Worm (Caenorhabditis elegans) whole organism, L4 larva: ENCODE measurements around the gene apd-3.
A peak's percentile ranks its signal among the peaks of the same experiment; 100 is the strongest.

Experiments
- F10B5.3 ChIP-seq: sonication (generic microtip); optimal IDR thresholded peaks from 2 replicates; lab custom pipeline; 2016; ENCODE audit warnings: mild to moderate bottlenecking, missing genetic modification characterization, missing compliant biosample characterization
- F26F4.8 ChIP-seq: fragments of 200-800 bp; sonication (Bioruptor generic); conservative IDR thresholded peaks from 2 replicates; pipeline ENCODE4 v1.3.6; 2022; ENCODE audit warnings: missing genetic modification characterization, missing compliant biosample characterization
- F37D6.2 ChIP-seq: sonication (generic microtip); optimal IDR thresholded peaks from 2 replicates; lab custom pipeline; 2016; ENCODE audit warnings: mild to moderate bottlenecking, missing genetic modification characterization, missing compliant biosample characterization
- F44E2.7 ChIP-seq: fragments of 200-800 bp; sonication (Bioruptor generic); IDR thresholded peaks from 2 replicates; pipeline ENCODE4 v2.1.2; 2022; ENCODE audit warnings: missing genetic modification characterization, missing compliant biosample characterization
- T26A8.4 ChIP-seq: fragments of 200-800 bp; sonication (Bioruptor generic); IDR thresholded peaks from 2 replicates; pipeline ENCODE4 v1.3.6; 2022; ENCODE audit warnings: missing genetic modification characterization, missing compliant biosample characterization
- Y105C5A.15 ChIP-seq: fragments of 200-800 bp; sonication (Bioruptor generic); IDR thresholded peaks from 2 replicates; pipeline ENCODE4 v1.3.6; 2022; ENCODE audit warnings: missing genetic modification characterization, missing compliant biosample characterization
- Y48G9A.11 ChIP-seq: fragments of 200-800 bp; sonication (Bioruptor generic); IDR thresholded peaks from 2 replicates; pipeline ENCODE4 v1.3.6; 2022; ENCODE audit warnings: missing genetic modification reagents, missing genetic modification characterization, missing compliant biosample characterization
- Y5F2A.4 ChIP-seq: fragments of 200-800 bp; sonication (Bioruptor generic); optimal IDR thresholded peaks from 2 replicates; lab custom pipeline; 2018; ENCODE audit warnings: mild to moderate bottlenecking, missing genetic modification characterization, missing compliant biosample characterization
- ZK546.5 ChIP-seq, 2 experiments: sonication (generic microtip); optimal IDR thresholded peaks; 2 replicates each; lab custom pipeline; 2017; ENCODE audit warnings: missing biosample characterization in 2 of 2, missing genetic modification characterization in 2 of 2
- aly-2 ChIP-seq: sonication (generic microtip); optimal IDR thresholded peaks from 2 replicates; lab custom pipeline; 2018; ENCODE audit warnings: missing biosample characterization, missing genetic modification characterization
- attf-4 ChIP-seq: sonication (generic microtip); optimal IDR thresholded peaks from 3 replicates; lab custom pipeline; 2017; ENCODE audit warnings: missing biosample characterization, missing genetic modification characterization
- ceh-44 ChIP-seq: fragments of 200-800 bp; sonication (Bioruptor generic); IDR thresholded peaks from 2 replicates; pipeline ENCODE4 v1.3.6; 2022; ENCODE audit warnings: missing genetic modification reagents, missing genetic modification characterization, missing compliant biosample characterization
- ceh-82 ChIP-seq: sonication (generic microtip); optimal IDR thresholded peaks from 2 replicates; lab custom pipeline; 2017; ENCODE audit warnings: missing biosample characterization, missing genetic modification characterization
- ces-1 ChIP-seq: fragments of 150-350 bp; sonication (generic microtip); optimal IDR thresholded peaks from 4 replicates; lab custom pipeline; 2014; ENCODE audit warnings: missing biosample characterization, missing genetic modification reagents, missing genetic modification characterization
- daf-12 ChIP-seq: fragments of 150-350 bp; optimal IDR thresholded peaks from 2 replicates; lab custom pipeline; 2014; ENCODE audit warnings: missing biosample characterization, missing genetic modification reagents, missing genetic modification characterization
- daf-19 ChIP-seq: fragments of 200-800 bp; sonication (Bioruptor generic); conservative IDR thresholded peaks from 2 replicates; pipeline ENCODE4 v1.3.6; 2022; ENCODE audit warnings: missing genetic modification characterization, missing compliant biosample characterization
- daf-8 ChIP-seq: fragments of 200-800 bp; sonication (Bioruptor generic); IDR thresholded peaks from 2 replicates; pipeline ENCODE4 v1.3.6; 2022; ENCODE audit warnings: missing genetic modification characterization, missing compliant biosample characterization
- dmd-6 ChIP-seq: fragments of 200-800 bp; sonication (Bioruptor generic); IDR thresholded peaks from 2 replicates; pipeline ENCODE4 v1.3.6; 2022; ENCODE audit warnings: missing genetic modification reagents, missing genetic modification characterization, missing compliant biosample characterization
- dmd-9 ChIP-seq: fragments of 200-800 bp; sonication (Bioruptor generic); IDR thresholded peaks from 2 replicates; pipeline ENCODE4 v1.3.6; 2022; ENCODE audit warnings: missing genetic modification reagents, missing genetic modification characterization, missing compliant biosample characterization
- duxl-1 ChIP-seq: sonication (generic microtip); optimal IDR thresholded peaks from 2 replicates; lab custom pipeline; 2016; ENCODE audit warnings: mild to moderate bottlenecking, missing genetic modification characterization, moderate library complexity, missing compliant biosample characterization; ENCODE audit not compliant: poor library complexity
- fkh-10 ChIP-seq: fragments of 150-350 bp; optimal IDR thresholded peaks from 2 replicates; lab custom pipeline; 2014; ENCODE audit warnings: missing biosample characterization, missing genetic modification reagents, missing genetic modification characterization
- fos-1 ChIP-seq: fragments of 150-350 bp; optimal IDR thresholded peaks from 2 replicates; lab custom pipeline; 2014; ENCODE audit warnings: missing biosample characterization, missing genetic modification characterization
- hlh-30 ChIP-seq: sonication (generic microtip); optimal IDR thresholded peaks from 2 replicates; lab custom pipeline; 2017; ENCODE audit warnings: antibody characterized with exemption, mild to moderate bottlenecking, missing genetic modification characterization, missing compliant biosample characterization; ENCODE audit not compliant: insufficient read depth
- hmg-1.1 ChIP-seq: fragments of 200-800 bp; sonication (Bioruptor generic); IDR thresholded peaks from 2 replicates; pipeline ENCODE4 v1.3.6; 2022; ENCODE audit warnings: missing genetic modification reagents, missing genetic modification characterization, missing compliant biosample characterization
- lin-1 ChIP-seq: fragments of 200-800 bp; sonication (Bioruptor generic); IDR thresholded peaks from 2 replicates; pipeline ENCODE4 v1.3.6; 2022; ENCODE audit warnings: missing genetic modification reagents, missing genetic modification characterization, missing compliant biosample characterization
- lin-13 ChIP-seq: fragments of 150-350 bp; optimal IDR thresholded peaks from 2 replicates; lab custom pipeline; 2014; ENCODE audit warnings: missing biosample characterization, missing genetic modification reagents, missing genetic modification characterization
- lir-3 ChIP-seq: sonication (generic microtip); optimal IDR thresholded peaks from 2 replicates; lab custom pipeline; 2016; ENCODE audit warnings: mild to moderate bottlenecking, missing genetic modification characterization, missing compliant biosample characterization
- lsy-2 ChIP-seq, 2 experiments: fragments of 150-350 bp in 1 of 2; sonication (generic microtip) in 1 of 2; optimal IDR thresholded peaks; 2 replicates each; lab custom pipeline; 2014 to 2017; ENCODE audit warnings: missing biosample characterization in 2 of 2, missing genetic modification characterization in 2 of 2
- madf-5 ChIP-seq, 2 experiments: fragments of 200-800 bp; sonication (Bioruptor generic); IDR thresholded peaks; 2 replicates each; pipeline ENCODE4 v1.3.6; 2022; ENCODE audit warnings: missing compliant biosample characterization in 2 of 2, missing genetic modification characterization in 2 of 2
- mdl-1 ChIP-seq, 2 experiments: fragments of 150-350 bp in 1 of 2; sonication (generic microtip) in 1 of 2; optimal IDR thresholded peaks; 2 replicates each; lab custom pipeline; 2014 to 2017; ENCODE audit warnings: missing biosample characterization in 2 of 2, missing genetic modification characterization in 2 of 2
- mdt-29 ChIP-seq: fragments of 200-800 bp; sonication (Bioruptor generic); IDR thresholded peaks from 2 replicates; pipeline ENCODE4 v1.3.6; 2022; ENCODE audit warnings: missing genetic modification reagents, missing genetic modification characterization, missing compliant biosample characterization
- mep-1 ChIP-seq: fragments of 150-350 bp; sonication (generic microtip); optimal IDR thresholded peaks from 3 replicates; lab custom pipeline; 2014; ENCODE audit warnings: missing biosample characterization, missing genetic modification characterization
- mxl-2 ChIP-seq: fragments of 200-800 bp; sonication (Bioruptor generic); conservative IDR thresholded peaks from 2 replicates; pipeline ENCODE4 v1.3.6; 2022; ENCODE audit warnings: missing genetic modification reagents, missing genetic modification characterization, missing compliant biosample characterization
- mxl-3 ChIP-seq: fragments of 200-800 bp; sonication (Bioruptor generic); optimal IDR thresholded peaks from 2 replicates; lab custom pipeline; 2018; ENCODE audit warnings: mild to moderate bottlenecking, missing genetic modification characterization, missing compliant biosample characterization
- nhr-237 ChIP-seq: sonication (generic microtip); optimal IDR thresholded peaks from 2 replicates; lab custom pipeline; 2017; ENCODE audit warnings: missing biosample characterization, missing genetic modification characterization
- nhr-28 ChIP-seq: fragments of 150-350 bp; optimal IDR thresholded peaks from 2 replicates; lab custom pipeline; 2014; ENCODE audit warnings: missing biosample characterization, missing genetic modification characterization
- nhr-41 ChIP-seq: fragments of 200-800 bp; sonication (Bioruptor generic); IDR thresholded peaks from 2 replicates; pipeline ENCODE4 v1.3.6; 2022; ENCODE audit warnings: missing genetic modification reagents, missing genetic modification characterization, missing compliant biosample characterization
- nhr-42 ChIP-seq: fragments of 200-800 bp; sonication (Bioruptor generic); IDR thresholded peaks from 2 replicates; pipeline ENCODE4 v1.3.6; 2022; ENCODE audit warnings: missing genetic modification characterization, missing compliant biosample characterization
- nhr-48 ChIP-seq: sonication (generic microtip); optimal IDR thresholded peaks from 2 replicates; lab custom pipeline; 2016; ENCODE audit warnings: mild to moderate bottlenecking, missing genetic modification characterization, missing compliant biosample characterization
- pha-4 ChIP-seq, 2 experiments: fragments of 150-350 bp in 1 of 2; fragments of 200-800 bp in 1 of 2; sonication (Bioruptor generic) in 1 of 2; IDR thresholded peaks in 1 of 2; optimal IDR thresholded peaks in 1 of 2; 2 replicates each; pipeline versions ENCODE4 v1.3.6 to Lab custom; 2014 to 2022; ENCODE audit warnings: missing genetic modification characterization in 2 of 2, missing genetic modification reagents in 2 of 2, missing biosample characterization in 1 of 2, missing compliant biosample characterization in 1 of 2
- php-3 ChIP-seq: fragments of 200-800 bp; sonication (Bioruptor generic); IDR thresholded peaks from 2 replicates; pipeline ENCODE4 v1.3.6; 2022; ENCODE audit warnings: missing genetic modification reagents, missing genetic modification characterization, missing compliant biosample characterization
- rbr-2 ChIP-seq: sonication (generic microtip); optimal IDR thresholded peaks from 2 replicates; lab custom pipeline; 2016; ENCODE audit warnings: missing genotype, missing genetic modification characterization, missing compliant biosample characterization
- saeg-2 ChIP-seq: fragments of 200-800 bp; sonication (Bioruptor generic); IDR thresholded peaks from 2 replicates; pipeline ENCODE4 v1.3.6; 2022; ENCODE audit warnings: missing genetic modification reagents, missing genetic modification characterization, missing compliant biosample characterization
- set-16 ChIP-seq: fragments of 200-800 bp; sonication (Bioruptor generic); IDR thresholded peaks from 2 replicates; pipeline ENCODE4 v1.3.6; 2022; ENCODE audit warnings: missing genetic modification reagents, missing genetic modification characterization, missing compliant biosample characterization
- skn-1 ChIP-seq: fragments of 150-350 bp; optimal IDR thresholded peaks from 2 replicates; lab custom pipeline; 2014; ENCODE audit warnings: missing biosample characterization, missing genetic modification characterization
- snpc-4 ChIP-seq: fragments of 150-350 bp; optimal IDR thresholded peaks from 2 replicates; lab custom pipeline; 2014; ENCODE audit warnings: missing biosample characterization, missing genetic modification characterization
- spr-3 ChIP-seq: fragments of 200-800 bp; sonication (Bioruptor generic); optimal IDR thresholded peaks from 2 replicates; lab custom pipeline; 2018; ENCODE audit warnings: mild to moderate bottlenecking, missing genetic modification characterization, missing compliant biosample characterization
- tag-97 ChIP-seq: fragments of 200-800 bp; sonication (Bioruptor generic); IDR thresholded peaks from 2 replicates; pipeline ENCODE4 v1.3.6; 2022; ENCODE audit warnings: missing genetic modification characterization, missing compliant biosample characterization
- unc-62 ChIP-seq, 3 experiments: fragments of 150-350 bp in 1 of 3; sonication (generic microtip); optimal IDR thresholded peaks in 2 of 3; peaks in 1 of 3; 1 replicate in 1 of 3; 2 replicates in 2 of 3; lab custom pipeline; 2014 to 2017; ENCODE audit warnings: missing biosample characterization in 3 of 3, missing genetic modification characterization in 3 of 3, missing genetic modification reagents in 3 of 3, missing genotype in 1 of 3
- zag-1 ChIP-seq: fragments of 150-350 bp; optimal IDR thresholded peaks from 2 replicates; lab custom pipeline; 2014; ENCODE audit warnings: missing biosample characterization, missing genetic modification characterization
- zip-11 ChIP-seq: fragments of 200-800 bp; sonication (Bioruptor generic); IDR thresholded peaks from 2 replicates; pipeline ENCODE4 v1.3.6; 2022; ENCODE audit warnings: missing genetic modification characterization, missing compliant biosample characterization
- ztf-11 ChIP-seq: fragments of 150-350 bp; optimal IDR thresholded peaks from 2 replicates; lab custom pipeline; 2014; ENCODE audit warnings: missing biosample characterization, missing genetic modification characterization

The apd-3 gene

DNA sequence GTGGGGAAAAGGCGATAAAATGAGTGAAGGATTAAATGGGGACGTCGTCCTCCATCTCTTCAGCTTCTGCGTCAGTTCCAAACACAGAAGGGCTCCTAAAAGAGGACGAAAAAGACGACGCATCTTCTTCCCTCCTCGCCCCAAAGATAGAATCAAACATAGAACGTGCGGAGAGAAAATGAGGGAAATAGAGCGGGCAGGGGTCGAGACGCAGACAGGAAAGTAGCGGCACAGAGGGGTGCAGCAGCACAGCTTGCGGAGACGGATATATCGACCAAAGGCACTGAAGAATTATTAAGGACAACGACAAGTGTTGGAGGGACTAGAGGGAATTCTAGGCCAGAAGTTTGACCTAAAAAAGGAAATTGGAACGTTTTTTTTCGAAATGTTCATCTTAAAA, 1.1 kb upstream of the apd-3 start:
- TF ChIP-seq spr-3 (GFP tag; lab: Kevin White, UChicago) (no peak), ceh-44 (GFP tag; lab: Robert Waterston, UW) (no peak), nhr-48 (tag; lab: Kevin White, UChicago) (no peak), php-3 (GFP tag; lab: Robert Waterston, UW) (no peak), nhr-41 (GFP tag; lab: Robert Waterston, UW) (no peak), ztf-11 (no peak), ces-1 (GFP tag; lab: Kevin White, UChicago) (no peak), ZK546.5 (tag; optimal IDR thresholded peaks at IDR 0.05; lab: Kevin White, UChicago) (no peak), tag-97 (no peak), madf-5 (GFP tag; IDR thresholded peaks at IDR 0.05; lab: Robert Waterston, UW) (no peak), daf-12 (tag; lab: Kevin White, UChicago) (no peak), hlh-30 (tag; lab: Kevin White, UChicago) (peak; percentile 24), dmd-6 (GFP tag; lab: Robert Waterston, UW) (no peak), zip-11 (GFP tag; lab: Robert Waterston, UW) (no peak), daf-8 (GFP tag; lab: Robert Waterston, UW) (no peak), Y105C5A.15 (GFP tag; lab: Robert Waterston, UW) (no peak), lir-3 (tag; lab: Kevin White, UChicago) (no peak), lin-1 (no peak), F10B5.3 (tag; lab: Kevin White, UChicago) (no peak), mxl-3 (GFP tag; lab: Kevin White, UChicago) (no peak), mep-1 (peak; percentile 37), mxl-2 (GFP tag; lab: Robert Waterston, UW) (no peak), mdl-1 (tag; optimal IDR thresholded peaks at IDR 0.05; lab: Kevin White, UChicago) (peak in 1 of 2 experiments; percentile 51), F44E2.7 (GFP tag; lab: Robert Waterston, UW) (no peak), fkh-10 (GFP tag; lab: Kevin White, UChicago) (peak; percentile 22), daf-19 (no peak), F37D6.2 (tag; lab: Kevin White, UChicago) (no peak), rbr-2 (tag; lab: Kevin White, UChicago) (peak; percentile 42), set-16 (peak; percentile 41; the same call in 1 of the 2 replicates), pha-4 (GFP tag; IDR thresholded peaks at IDR 0.05; lab: Robert Waterston, UW) (no peak), pha-4 (tag; optimal IDR thresholded peaks at IDR 0.05; lab: Kevin White, UChicago) (no peak), Y5F2A.4 (GFP tag; lab: Kevin White, UChicago) (no peak), snpc-4 (tag; lab: Kevin White, UChicago) (no peak), ceh-82 (tag; lab: Kevin White, UChicago) (no peak), F26F4.8 (GFP tag; lab: Robert Waterston, UW) (no peak), zag-1 (no peak), unc-62 (GFP tag; optimal IDR thresholded peaks at IDR 0.05 in 1 of 2; lab: Kevin White, UChicago) (peak in 1 of 2 experiments; percentile 85), unc-62 (tag; optimal IDR thresholded peaks at IDR 0.05; lab: Kevin White, UChicago) (no peak), skn-1 (no peak), aly-2 (tag; lab: Kevin White, UChicago) (no peak), nhr-28 (no peak), saeg-2 (no peak), duxl-1 (tag; lab: Kevin White, UChicago) (no peak), lin-13 (GFP tag; lab: Kevin White, UChicago) (no peak), nhr-42 (no peak), dmd-9 (no peak), hmg-1.1 (GFP tag; lab: Robert Waterston, UW) (peak; percentile 63), lsy-2 (tag; optimal IDR thresholded peaks at IDR 0.05; lab: Kevin White, UChicago) (peak; percentile 7 to 69), mdt-29 (GFP tag; lab: Robert Waterston, UW) (no peak), attf-4 (tag; lab: Kevin White, UChicago) (no peak), T26A8.4 (GFP tag; lab: Robert Waterston, UW) (no peak), nhr-237 (no peak), Y48G9A.11 (GFP tag; lab: Robert Waterston, UW) (no peak), fos-1 (tag; lab: Kevin White, UChicago) (no peak)
